Worm (Caenorhabditis elegans) whole organism, midembryonic: ENCODE measurements around the gene sde-2.

Source experiments
- cog-1 ChIP-seq: sonication (generic microtip); optimal IDR thresholded peaks from 2 replicates; lab custom pipeline; 2016; ENCODE audit warnings: missing genetic modification characterization, missing compliant biosample characterization
- flt-1 ChIP-seq: fragments of 200-800 bp; sonication (Bioruptor generic); IDR thresholded peaks from 2 replicates; pipeline ENCODE4 v1.3.6; 2022; ENCODE audit warnings: missing genetic modification characterization, missing compliant biosample characterization
- klf-2 ChIP-seq: fragments of 200-800 bp; sonication (Bioruptor generic); conservative IDR thresholded peaks from 2 replicates; pipeline ENCODE4 v1.3.6; 2022; ENCODE audit warnings: missing genetic modification reagents, missing genetic modification characterization, missing compliant biosample characterization
- ref-1 ChIP-seq: fragments of 200-800 bp; sonication (Bioruptor generic); conservative IDR thresholded peaks from 2 replicates; pipeline ENCODE4 v1.3.6; 2022; ENCODE audit warnings: missing genetic modification reagents, missing genetic modification characterization, missing compliant biosample characterization
- ztf-29 ChIP-seq: fragments of 200-800 bp; sonication (Bioruptor generic); IDR thresholded peaks from 2 replicates; pipeline ENCODE4 v1.3.6; 2022; ENCODE audit warnings: missing genetic modification reagents, missing genetic modification characterization, missing compliant biosample characterization

DNA sequence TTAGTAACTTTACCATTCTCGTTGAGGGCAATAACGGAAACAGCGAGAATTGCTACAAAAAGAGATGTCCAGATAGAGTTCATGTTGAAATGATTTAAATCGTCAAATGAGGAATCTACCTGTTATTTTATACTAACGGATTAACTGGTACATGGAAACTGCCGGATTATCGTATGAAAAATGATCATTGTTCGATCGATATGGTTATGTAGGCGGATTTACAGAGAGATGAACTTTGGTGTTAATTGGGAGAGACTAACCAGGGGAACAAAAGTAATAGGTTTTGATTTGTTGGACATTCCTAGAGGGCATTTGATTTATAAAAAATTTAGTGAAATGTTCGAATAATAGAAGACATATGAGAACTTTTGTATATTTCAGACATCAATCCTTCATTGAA, 15.6 kb upstream of the sde-2 start, which contains the start of gene spig-9:
- no peak for TF ChIP-seq cog-1
- TF ChIP-seq ref-1 (GFP tag; lab: Robert Waterston, UW): no peak
- TF ChIP-seq klf-2 (GFP tag; lab: Robert Waterston, UW): no peak
- no peak for TF ChIP-seq flt-1
- no peak for TF ChIP-seq ztf-29 (GFP tag; lab: Robert Waterston, UW)
